Fruit fly (Drosophila melanogaster): ENCODE data around the gene Nt5a.

Nt5a gene

DNA sequence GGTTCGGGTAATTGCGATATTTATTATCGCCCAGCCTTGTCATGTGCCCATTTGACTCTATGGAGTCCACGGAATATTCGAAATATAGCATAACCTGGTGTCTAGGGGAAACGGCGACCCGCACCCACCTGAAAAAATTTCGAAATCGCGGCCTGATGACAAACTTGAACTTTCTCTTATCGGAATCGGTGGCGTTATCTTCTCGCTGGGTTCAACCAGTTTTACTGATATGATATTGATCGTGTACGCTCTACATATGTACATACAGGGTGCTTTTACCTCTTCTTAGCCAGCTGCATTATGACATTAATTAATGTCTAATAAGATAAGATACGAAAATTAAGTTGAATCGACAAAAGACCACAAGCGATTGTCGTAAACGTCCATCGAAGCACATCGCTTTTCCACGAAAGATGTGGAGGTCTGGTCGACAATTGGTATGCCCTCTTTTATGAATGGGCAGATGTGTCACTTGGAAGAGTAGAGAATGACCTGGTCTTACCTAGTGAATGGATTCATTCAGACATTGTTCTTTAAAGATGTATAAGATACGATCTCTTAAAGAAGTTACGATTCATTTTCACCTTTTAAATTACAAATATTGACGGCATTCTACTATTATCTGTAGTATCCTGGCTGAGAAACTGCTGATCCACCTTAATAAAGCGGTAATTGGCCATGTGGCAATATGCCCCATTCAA lies 13.2 kb upstream of the Nt5a start (continued):
- TF ChIP-seq CG12942 (GFP tag; optimal IDR thresholded peaks at IDR 0.05) (no peak), CG4404 (GFP tag; IDR thresholded peaks at IDR 0.05) (no peak), CG12744 (GFP tag; optimal IDR thresholded peaks at IDR 0.05) (no peak), D19B (GFP tag; optimal IDR thresholded peaks at IDR 0.05) (no peak), CG17328 (GFP tag; IDR thresholded peaks at IDR 0.05) (no peak), cg (GFP tag; optimal IDR thresholded peaks at IDR 0.05) (no peak), ssp (GFP tag; IDR thresholded peaks at IDR 0.05) (no peak), CG6689 (GFP tag; IDR thresholded peaks at IDR 0.05) (0 out of 2 replicates have a peak, but pooled peaks have one; percentile 4), CG10267 (tag; optimal IDR thresholded peaks at IDR 0.05) (no peak), B-H1 (GFP tag; IDR thresholded peaks at IDR 0.05) (no peak), CG9437 (GFP tag; optimal IDR thresholded peaks at IDR 0.05) (no peak), Lim3 (GFP tag; IDR thresholded peaks at IDR 0.05) (no peak), Bdp1 (GFP tag; optimal IDR thresholded peaks at IDR 0.05) (no peak), CG11456 (GFP tag; IDR thresholded peaks at IDR 0.05) (no peak), CG8290 (GFP tag; optimal IDR thresholded peaks at IDR 0.05) (no peak), CG8290 (tag; optimal IDR thresholded peaks at IDR 0.05) (peak in 1 of 2 experiments; percentile 5), CG8089 (GFP tag; optimal IDR thresholded peaks at IDR 0.05) (no peak), Myb (GFP tag; optimal IDR thresholded peaks at IDR 0.05) (no peak), mirr (GFP tag; optimal IDR thresholded peaks at IDR 0.05) (peak; percentile 48), Doc3 (GFP tag; IDR thresholded peaks at IDR 0.05; ENCODE audit: partially characterized antibody) (no peak), HHEX (GFP tag; optimal IDR thresholded peaks at IDR 0.05) (no peak), CG1603 (tag; optimal IDR thresholded peaks at IDR 0.05) (peak; percentile 32), trh (GFP tag; optimal IDR thresholded peaks at IDR 0.05) (no peak), CG3726 (GFP tag; IDR thresholded peaks at IDR 0.05) (no peak), crp (GFP tag; optimal IDR thresholded peaks at IDR 0.05) (no peak), fru (optimal IDR thresholded peaks at IDR 0.05) (no peak), CG18476 (GFP tag; optimal IDR thresholded peaks at IDR 0.05) (no peak), CG3995 (GFP tag; optimal IDR thresholded peaks at IDR 0.05) (no peak), slp2 (GFP tag; optimal IDR thresholded peaks at IDR 0.05) (no peak), CG6791 (GFP tag; IDR thresholded peaks at IDR 0.05; ENCODE audit: partially characterized antibody) (no peak), B-H2 (GFP tag; optimal IDR thresholded peaks at IDR 0.05) (no peak), Meics (GFP tag; optimal IDR thresholded peaks at IDR 0.05) (peak; percentile 34), ranshi (GFP tag; IDR thresholded peaks at IDR 0.05) (no peak), CG4854 (GFP tag; optimal IDR thresholded peaks at IDR 0.05) (no peak), ro (GFP tag; IDR thresholded peaks at IDR 0.05) (no peak), Antp (GFP tag; optimal IDR thresholded peaks at IDR 0.05) (no peak), CG12299 (tag; optimal IDR thresholded peaks at IDR 0.05) (no peak), CrebB (tag; optimal IDR thresholded peaks at IDR 0.05) (no peak), Hr3 (GFP tag; optimal IDR thresholded peaks at IDR 0.05) (no peak), CG4617 (GFP tag; optimal IDR thresholded peaks at IDR 0.05; ENCODE audit: borderline replicate concordance) (no peak), tin (GFP tag; optimal IDR thresholded peaks at IDR 0.05) (no peak), Hand (GFP tag; optimal IDR thresholded peaks at IDR 0.05) (no peak), pros (GFP tag; optimal IDR thresholded peaks at IDR 0.05) (no peak), hb (GFP tag; IDR thresholded peaks at IDR 0.05; ENCODE audit: partially characterized antibody) (no peak), CG17361 (GFP tag; IDR thresholded peaks at IDR 0.05) (0 out of 3 replicates have a peak, but pooled peaks have one; percentile 23), CG3281 (GFP tag; optimal IDR thresholded peaks at IDR 0.05) (peak; percentile 49), pzg (GFP tag; optimal IDR thresholded peaks at IDR 0.05) (no peak), CG2875 (GFP tag; optimal IDR thresholded peaks at IDR 0.05) (no peak), CG4282 (GFP tag; optimal IDR thresholded peaks at IDR 0.05) (no peak), sna (GFP tag; IDR thresholded peaks at IDR 0.05; ENCODE audit: partially characterized antibody) (no peak), sd (tag; optimal IDR thresholded peaks at IDR 0.05) (no peak)
